Fruit fly (Drosophila melanogaster) whole organism, embryonic: ENCODE data around the gene CDase.
A peak's percentile ranks its signal among the peaks of the same experiment; 100 is the strongest.

Source experiments
- Blimp-1 ChIP-seq: fragments of 200-800 bp; sonication (Bioruptor generic); optimal IDR thresholded peaks from 3 replicates; lab custom pipeline; 2018; ENCODE audit warnings: missing biosample characterization, missing genetic modification characterization, mild to moderate bottlenecking, moderate library complexity, missing genetic modification reagents
- CG10654 ChIP-seq: fragments of 200-800 bp; sonication (Bioruptor generic); optimal IDR thresholded peaks from 2 replicates; lab custom pipeline; 2016; ENCODE audit warnings: missing biosample characterization, missing genetic modification characterization
- CG11093 ChIP-seq: fragments of 200-800 bp; sonication (Bioruptor generic); IDR thresholded peaks from 3 replicates; pipeline ENCODE4 v1.3.6; 2022; ENCODE audit warnings: missing biosample characterization, missing genetic modification characterization
- CG11695 ChIP-seq: fragments of 200-800 bp; sonication (Bioruptor generic); IDR thresholded peaks from 3 replicates; pipeline ENCODE4 v1.3.6; 2022; ENCODE audit warnings: missing biosample characterization, missing genetic modification characterization
- CG12219 ChIP-seq: fragments of 200-800 bp; sonication (Bioruptor generic); optimal IDR thresholded peaks from 3 replicates; lab custom pipeline; 2018; ENCODE audit warnings: missing biosample characterization, mild to moderate bottlenecking, missing genetic modification characterization
- CG18011 ChIP-seq: fragments of 200-800 bp; sonication (Bioruptor generic); optimal IDR thresholded peaks from 2 replicates; lab custom pipeline; 2017; ENCODE audit warnings: missing biosample characterization, missing genetic modification characterization, mild to moderate bottlenecking, moderate library complexity, missing genotype
- CG2199 ChIP-seq: fragments of 200-800 bp; sonication (Bioruptor generic); IDR thresholded peaks from 3 replicates; pipeline ENCODE4 v1.3.6; 2022; ENCODE audit warnings: missing biosample characterization, missing genetic modification characterization
- CG2712 ChIP-seq: fragments of 200-800 bp; optimal IDR thresholded peaks from 3 replicates; lab custom pipeline; 2019; ENCODE audit warnings: missing biosample characterization, mild to moderate bottlenecking, missing genetic modification characterization, moderate library complexity
- CG2875 ChIP-seq: fragments of 200-800 bp; sonication (Bioruptor generic); optimal IDR thresholded peaks from 2 replicates; lab custom pipeline; 2017; ENCODE audit warnings: missing biosample characterization, mild to moderate bottlenecking, missing genetic modification characterization, missing genetic modification reagents
- CG30020 ChIP-seq: fragments of 200-800 bp; optimal IDR thresholded peaks from 2 replicates; lab custom pipeline; 2019; ENCODE audit warnings: missing biosample characterization, mild to moderate bottlenecking, missing genetic modification characterization, moderate library complexity
- CG31441 ChIP-seq: fragments of 200-800 bp; sonication (Bioruptor generic); IDR thresholded peaks from 2 replicates; pipeline ENCODE4 v1.3.6; 2022; ENCODE audit warnings: missing biosample characterization, missing genetic modification characterization
- CG34224 ChIP-seq: fragments of 200-800 bp; sonication (Bioruptor generic); IDR thresholded peaks from 3 replicates; pipeline ENCODE4 v1.3.6; 2022; ENCODE audit warnings: missing biosample characterization, missing genetic modification characterization; ENCODE audit not compliant: partially characterized antibody
- CG4360 ChIP-seq: fragments of 200-800 bp; sonication (Bioruptor generic); IDR thresholded peaks from 2 replicates; pipeline ENCODE4 v1.3.6; 2022; ENCODE audit warnings: missing biosample characterization, missing genetic modification characterization
- CG4424 ChIP-seq: fragments of 200-800 bp; sonication (Bioruptor generic); optimal IDR thresholded peaks from 3 replicates; lab custom pipeline; 2016; ENCODE audit warnings: missing biosample characterization, missing genetic modification characterization
- CG6689 ChIP-seq: fragments of 200-800 bp; sonication (Bioruptor generic); IDR thresholded peaks from 2 replicates; pipeline ENCODE4 v1.3.6; 2022; ENCODE audit warnings: missing biosample characterization, missing genetic modification characterization
- CG8359 ChIP-seq: fragments of 200-800 bp; sonication (Bioruptor generic); optimal IDR thresholded peaks from 2 replicates; lab custom pipeline; 2017; ENCODE audit warnings: missing biosample characterization, mild to moderate bottlenecking, missing genetic modification characterization, borderline replicate concordance
- CG8388 ChIP-seq: fragments of 200-800 bp; sonication (Bioruptor generic); optimal IDR thresholded peaks from 2 replicates; lab custom pipeline; 2019; ENCODE audit warnings: missing biosample characterization, mild to moderate bottlenecking, missing genetic modification characterization, moderate library complexity
- Chrac-16 ChIP-seq: fragments of 200-800 bp; sonication (Bioruptor generic); optimal IDR thresholded peaks from 3 replicates; lab custom pipeline; 2016; ENCODE audit warnings: missing biosample characterization, missing genetic modification characterization
- Dip3 ChIP-seq: fragments of 200-800 bp; sonication (Bioruptor generic); optimal IDR thresholded peaks from 3 replicates; lab custom pipeline; 2016; ENCODE audit warnings: missing biosample characterization, missing genetic modification characterization
- Dref ChIP-seq: fragments of 200-800 bp; sonication (Bioruptor generic); IDR thresholded peaks from 2 replicates; pipeline ENCODE4 v1.3.6; 2022; ENCODE audit warnings: missing biosample characterization, missing genetic modification characterization
- ERR ChIP-seq: fragments of 200-800 bp; sonication (Bioruptor generic); optimal IDR thresholded peaks from 2 replicates; lab custom pipeline; 2016; ENCODE audit warnings: missing biosample characterization, missing genetic modification characterization
- HLH3B ChIP-seq: fragments of 200-800 bp; sonication (Bioruptor generic); IDR thresholded peaks from 2 replicates; pipeline ENCODE4 v1.3.6; 2022; ENCODE audit warnings: missing biosample characterization, missing genetic modification characterization
- HLH4C ChIP-seq: fragments of 200-800 bp; sonication (Bioruptor generic); IDR thresholded peaks from 3 replicates; pipeline ENCODE4 v1.3.6; 2022; ENCODE audit warnings: missing biosample characterization, missing genetic modification characterization; ENCODE audit not compliant: partially characterized antibody
- Hmr ChIP-seq: fragments of 200-800 bp; sonication (Bioruptor generic); optimal IDR thresholded peaks from 3 replicates; lab custom pipeline; 2017; ENCODE audit warnings: mild to moderate bottlenecking, missing biosample characterization, missing genetic modification reagents, missing genetic modification characterization
- Ptx1 ChIP-seq: fragments of 200-800 bp; sonication (Bioruptor generic); IDR thresholded peaks from 2 replicates; pipeline ENCODE4 v1.3.6; 2022; ENCODE audit warnings: missing biosample characterization, missing genetic modification characterization
- Sry-δ ChIP-seq: fragments of 200-800 bp; sonication (Bioruptor generic); optimal IDR thresholded peaks from 2 replicates; lab custom pipeline; 2016; ENCODE audit warnings: missing biosample characterization, missing genetic modification characterization
- Tbp ChIP-seq: fragments of >200 bp; optimal IDR thresholded peaks from 2 replicates; lab custom pipeline; 2018; ENCODE audit warnings: missing biosample characterization, missing genetic modification characterization
- br ChIP-seq: fragments of >200 bp; optimal IDR thresholded peaks from 2 replicates; lab custom pipeline; 2017
- btn ChIP-seq: fragments of 200-800 bp; sonication (Bioruptor generic); optimal IDR thresholded peaks from 2 replicates; lab custom pipeline; 2016; ENCODE audit warnings: missing biosample characterization, missing genetic modification characterization
- chinmo ChIP-seq: fragments of 200-800 bp; sonication (Bioruptor generic); IDR thresholded peaks from 4 replicates; pipeline ENCODE4 v1.3.6; 2022; ENCODE audit warnings: missing biosample characterization, missing genetic modification characterization; ENCODE audit not compliant: partially characterized antibody
- crp ChIP-seq, 2 experiments: fragments of 200-800 bp; sonication (Bioruptor generic); optimal IDR thresholded peaks; 2 replicates in 1 of 2; 3 replicates in 1 of 2; lab custom pipeline; 2017; ENCODE audit warnings: missing biosample characterization in 2 of 2, missing genetic modification characterization in 2 of 2, mild to moderate bottlenecking in 1 of 2, moderate library complexity in 1 of 2
- ems ChIP-seq: fragments of 200-800 bp; sonication (Bioruptor generic); optimal IDR thresholded peaks from 3 replicates; lab custom pipeline; 2016; ENCODE audit warnings: missing biosample characterization, missing genetic modification characterization
- en ChIP-seq: fragments of 200-800 bp; sonication (Bioruptor generic); optimal IDR thresholded peaks from 2 replicates; lab custom pipeline; 2016; ENCODE audit warnings: missing biosample characterization, missing genetic modification characterization
- gem ChIP-seq: fragments of 200-800 bp; sonication (Bioruptor generic); optimal IDR thresholded peaks from 2 replicates; lab custom pipeline; 2019; ENCODE audit warnings: missing biosample characterization, mild to moderate bottlenecking, missing genetic modification characterization, moderate library complexity
- gro ChIP-seq: fragments of 200-800 bp; sonication (Bioruptor generic); optimal IDR thresholded peaks from 2 replicates; lab custom pipeline; 2016; ENCODE audit warnings: missing biosample characterization, missing genetic modification characterization
- hbn ChIP-seq: fragments of 200-800 bp; sonication (Bioruptor generic); IDR thresholded peaks from 2 replicates; pipeline ENCODE4 v1.3.6; 2022; ENCODE audit warnings: missing biosample characterization, missing genetic modification characterization; ENCODE audit not compliant: partially characterized antibody
- jing ChIP-seq: fragments of 200-800 bp; sonication (Bioruptor generic); optimal IDR thresholded peaks from 2 replicates; lab custom pipeline; 2018; ENCODE audit warnings: missing biosample characterization, mild to moderate bottlenecking, missing genetic modification characterization
- kni ChIP-seq: fragments of 200-800 bp; sonication (Bioruptor generic); optimal IDR thresholded peaks from 3 replicates; lab custom pipeline; 2017; ENCODE audit warnings: mild to moderate bottlenecking, missing biosample characterization, missing genetic modification reagents, missing genetic modification characterization
- mld ChIP-seq: fragments of 200-800 bp; sonication (Bioruptor generic); IDR thresholded peaks from 3 replicates; pipeline ENCODE4 v1.3.6; 2022; ENCODE audit warnings: missing biosample characterization, missing genetic modification characterization; ENCODE audit not compliant: partially characterized antibody
- nerfin-1 ChIP-seq: fragments of 200-800 bp; sonication (Bioruptor generic); optimal IDR thresholded peaks from 3 replicates; lab custom pipeline; 2019; ENCODE audit warnings: missing biosample characterization, mild to moderate bottlenecking, missing genetic modification characterization, moderate library complexity
- nom ChIP-seq: fragments of 200-800 bp; sonication (Bioruptor generic); optimal IDR thresholded peaks from 2 replicates; lab custom pipeline; 2017; ENCODE audit warnings: missing biosample characterization, missing genetic modification characterization, mild to moderate bottlenecking, moderate library complexity, missing genetic modification reagents
- pho ChIP-seq: fragments of 200-800 bp; sonication (Bioruptor generic); optimal IDR thresholded peaks from 2 replicates; lab custom pipeline; 2016; ENCODE audit warnings: missing biosample characterization, missing genetic modification characterization
- sc ChIP-seq, 3 experiments: fragments of >200 bp in 2 of 3; fragments of 200-800 bp in 1 of 3; sonication (Bioruptor generic) in 1 of 3; optimal IDR thresholded peaks; 2 replicates in 2 of 3; 3 replicates in 1 of 3; lab custom pipeline; 2017; ENCODE audit warnings: mild to moderate bottlenecking in 1 of 3, missing biosample characterization in 1 of 3, missing genetic modification characterization in 1 of 3, missing genetic modification reagents in 1 of 3
- shn ChIP-seq: fragments of 200-800 bp; sonication (Bioruptor generic); optimal IDR thresholded peaks from 3 replicates; lab custom pipeline; 2016; ENCODE audit warnings: missing biosample characterization, missing genetic modification characterization
- slou ChIP-seq: fragments of 200-800 bp; sonication (Bioruptor generic); optimal IDR thresholded peaks from 3 replicates; lab custom pipeline; 2016; ENCODE audit warnings: missing biosample characterization, missing genetic modification characterization
- stc ChIP-seq: fragments of 200-800 bp; sonication (Bioruptor generic); IDR thresholded peaks from 2 replicates; pipeline ENCODE4 v1.3.6; 2022; ENCODE audit warnings: missing biosample characterization, missing genetic modification characterization
- toy ChIP-seq: fragments of 200-800 bp; sonication (Bioruptor generic); IDR thresholded peaks from 2 replicates; pipeline ENCODE4 v1.3.6; 2022; ENCODE audit warnings: missing biosample characterization, missing genetic modification characterization
- ttk ChIP-seq: fragments of 200-800 bp; sonication (Bioruptor generic); IDR thresholded peaks from 2 replicates; pipeline ENCODE4 v2.1.2; 2022; ENCODE audit warnings: missing biosample characterization, missing genetic modification characterization
- vnd ChIP-seq: fragments of 200-800 bp; sonication (Bioruptor generic); IDR thresholded peaks from 3 replicates; pipeline ENCODE4 v1.3.6; 2022; ENCODE audit warnings: missing biosample characterization, missing genetic modification characterization; ENCODE audit not compliant: partially characterized antibody

Gene CDase

DNA sequence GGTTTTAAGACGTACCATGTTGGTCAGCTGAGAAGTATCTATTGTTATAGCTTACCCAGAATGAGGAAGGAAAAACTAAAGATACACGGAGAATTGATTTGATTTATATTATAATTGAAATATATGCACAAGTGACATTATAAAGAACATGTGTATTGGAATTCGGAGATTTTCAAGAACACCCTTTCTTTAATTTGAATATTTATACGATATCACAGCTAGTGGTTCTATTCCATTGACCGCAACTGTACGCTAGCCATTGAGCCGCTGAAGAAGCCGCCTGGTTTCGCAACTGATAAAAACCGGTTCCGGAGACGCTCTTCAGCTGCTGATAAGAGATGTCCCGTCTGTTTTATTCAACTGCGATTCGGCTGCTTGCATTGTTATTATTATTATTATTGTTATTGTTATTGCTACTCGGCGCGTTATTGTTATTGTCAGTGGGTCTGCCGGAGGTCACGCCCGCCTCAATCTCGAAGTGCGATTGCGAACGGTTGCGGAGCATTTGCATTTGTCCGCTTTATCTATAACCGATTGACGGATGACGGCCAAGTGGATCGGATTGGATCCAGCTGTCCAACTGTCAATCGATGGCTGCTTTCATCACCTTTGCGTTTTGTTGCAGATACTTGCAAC lies 2.4 kb downstream of the CDase start (continued):
- TF ChIP-seq ERR (GFP tag; lab: Kevin White, UChicago) (no peak), CG34224 (no peak), CG31441 (peak; percentile 56), CG30020 (tag; lab: Kevin White, UChicago) (no peak), kni (GFP tag; lab: Kevin White, UChicago) (no peak), slou (GFP tag; lab: Kevin White, UChicago) (no peak), vnd (GFP tag; lab: Robert Waterston, UW) (no peak), ems (GFP tag; lab: Kevin White, UChicago) (no peak), toy (GFP tag; lab: Robert Waterston, UW) (no peak), Dref (GFP tag; lab: Robert Waterston, UW) (no peak), nerfin-1 (tag; lab: Kevin White, UChicago) (no peak), shn (GFP tag; lab: Kevin White, UChicago) (no peak), CG8359 (GFP tag; lab: Kevin White, UChicago) (no peak), gem (tag; lab: Kevin White, UChicago) (peak; percentile 64), Hmr (GFP tag; lab: Kevin White, UChicago) (peak; percentile 4), sc (optimal IDR thresholded peaks at IDR 0.05; lab: Kevin White, UChicago) (no peak), sc (GFP tag; optimal IDR thresholded peaks at IDR 0.05; lab: Kevin White, UChicago) (no peak), Chrac-16 (GFP tag; lab: Kevin White, UChicago) (no peak), Dip3 (GFP tag; lab: Kevin White, UChicago) (no peak), pho (GFP tag; lab: Kevin White, UChicago) (no peak), CG2199 (GFP tag; lab: Robert Waterston, UW) (0 out of 3 replicates have a peak, but pooled peaks have one; percentile 45), CG2712 (tag; lab: Kevin White, UChicago) (peak; percentile 39), CG6689 (GFP tag; lab: Robert Waterston, UW) (0 out of 2 replicates have a peak, but pooled peaks have one; percentile 37), CG18011 (no peak), Sry-δ (GFP tag; lab: Kevin White, UChicago) (no peak), hbn (GFP tag; lab: Robert Waterston, UW) (no peak), CG12219 (GFP tag; lab: Kevin White, UChicago) (peak; percentile 41), Blimp-1 (peak; percentile 10), CG8388 (GFP tag; lab: Kevin White, UChicago) (peak; percentile 17), en (GFP tag; lab: Kevin White, UChicago) (no peak), CG2875 (GFP tag; lab: Kevin White, UChicago) (no peak), CG4424 (peak; percentile 17), jing (no peak), CG11093 (GFP tag; lab: Robert Waterston, UW) (no peak), crp (GFP tag; optimal IDR thresholded peaks at IDR 0.05; lab: Kevin White, UChicago) (no peak), CG11695 (GFP tag; lab: Robert Waterston, UW) (no peak), btn (GFP tag; lab: Kevin White, UChicago) (no peak), HLH3B (GFP tag; lab: Robert Waterston, UW) (peak; percentile 41; the same call in 1 of the 2 replicates), Ptx1 (GFP tag; lab: Robert Waterston, UW) (peak; percentile 42; the same call in 1 of the 2 replicates), ttk (no peak), mld (GFP tag; lab: Robert Waterston, UW) (no peak), nom (GFP tag; lab: Kevin White, UChicago) (peak; percentile 21), gro (GFP tag; lab: Kevin White, UChicago) (no peak), HLH4C (GFP tag; lab: Robert Waterston, UW) (no peak), chinmo (0 out of 4 replicates have a peak, but pooled peaks have one; percentile 12), Tbp (GFP tag; lab: Kevin White, UChicago) (no peak), br (lab: Kevin White, UChicago) (no peak), CG4360 (GFP tag; lab: Robert Waterston, UW) (no peak), CG10654 (GFP tag; lab: Kevin White, UChicago) (no peak), stc (GFP tag; lab: Robert Waterston, UW) (0 out of 2 replicates have a peak, but pooled peaks have one; percentile 8)
